Worm (Caenorhabditis elegans): ENCODE measurements around the gene dhc-4.

DNA sequence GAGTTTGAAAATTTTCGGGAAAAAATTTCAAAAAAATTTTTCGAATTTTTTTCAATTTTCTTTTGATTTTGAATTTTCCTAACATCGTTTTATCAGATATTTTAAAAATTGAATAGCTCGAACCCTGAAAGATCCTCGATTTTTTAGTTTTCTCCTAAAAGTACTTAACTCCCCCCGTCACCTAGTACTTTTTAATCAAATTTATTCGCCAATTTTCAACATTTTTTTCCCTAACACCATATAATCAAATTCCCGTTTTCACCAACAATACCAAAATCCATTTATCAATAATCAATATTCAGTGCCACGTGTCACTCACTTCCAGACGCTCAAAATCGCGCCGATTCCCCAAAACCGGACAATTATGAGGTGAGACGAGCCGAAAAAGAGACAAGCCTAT is 42.5 kb downstream of the dhc-4 start, which contains the start of gene kvs-4:
- TF ChIP-seq sma-3 (GFP tag; optimal IDR thresholded peaks at IDR 0.05) (no peak), lin-13 (GFP tag; optimal IDR thresholded peaks at IDR 0.05) (no peak), skn-1 (tag; optimal IDR thresholded peaks at IDR 0.05) (no peak), Y55F3AM.14 (GFP tag; optimal IDR thresholded peaks at IDR 0.05) (no peak), elt-3 (tag; optimal IDR thresholded peaks at IDR 0.05) (no peak), mab-5 (tag; optimal IDR thresholded peaks at IDR 0.05) (no peak), ama-1 (optimal IDR thresholded peaks at IDR 0.05) (no peak), unc-39 (tag; optimal IDR thresholded peaks at IDR 0.05) (no peak), unc-62 (GFP tag; optimal IDR thresholded peaks at IDR 0.05) (no peak), lsy-2 (tag; optimal IDR thresholded peaks at IDR 0.05) (no peak)
